Fruit fly (Drosophila melanogaster) whole organism, embryonic: ENCODE measurements around the gene msl-3.

Experiments used
- CG10147 ChIP-seq: fragments of 200-800 bp; sonication (Bioruptor generic); optimal IDR thresholded peaks from 2 replicates; lab custom pipeline; 2019; ENCODE audit warnings: missing biosample characterization, mild to moderate bottlenecking, missing genetic modification characterization, moderate library complexity
- CG10321 ChIP-seq: fragments of 200-800 bp; sonication (Bioruptor generic); IDR thresholded peaks from 2 replicates; pipeline ENCODE4 v1.3.6; 2022; ENCODE audit warnings: missing biosample characterization, missing genetic modification characterization
- CG10462 ChIP-seq: fragments of 200-800 bp; sonication (Bioruptor generic); optimal IDR thresholded peaks from 2 replicates; lab custom pipeline; 2016; ENCODE audit warnings: missing biosample characterization, missing genetic modification characterization
- CG11504 ChIP-seq: fragments of 200-800 bp; sonication (Bioruptor generic); optimal IDR thresholded peaks from 3 replicates; lab custom pipeline; 2019; ENCODE audit warnings: missing biosample characterization, mild to moderate bottlenecking, missing genetic modification characterization, moderate library complexity
- CG12236 ChIP-seq: fragments of 200-800 bp; sonication (Bioruptor generic); optimal IDR thresholded peaks from 2 replicates; lab custom pipeline; 2016; ENCODE audit warnings: missing biosample characterization, missing genetic modification characterization
- CG13894 ChIP-seq: fragments of 200-800 bp; sonication (Bioruptor generic); optimal IDR thresholded peaks from 3 replicates; lab custom pipeline; 2018; ENCODE audit warnings: missing biosample characterization, mild to moderate bottlenecking, missing genetic modification characterization, moderate library complexity
- CG14441 ChIP-seq: fragments of 200-800 bp; sonication (Bioruptor generic); IDR thresholded peaks from 2 replicates; pipeline ENCODE4 v1.3.6; 2022; ENCODE audit warnings: missing biosample characterization, missing genetic modification characterization
- CG16863 ChIP-seq: fragments of 200-800 bp; sonication (Bioruptor generic); optimal IDR thresholded peaks from 3 replicates; lab custom pipeline; 2016; ENCODE audit warnings: missing biosample characterization, missing genetic modification characterization
- CG2678 ChIP-seq: fragments of 200-800 bp; sonication (Bioruptor generic); optimal IDR thresholded peaks from 3 replicates; lab custom pipeline; 2019; ENCODE audit warnings: missing biosample characterization, mild to moderate bottlenecking, missing genetic modification characterization, moderate library complexity
- CG2712 ChIP-seq: fragments of 200-800 bp; optimal IDR thresholded peaks from 3 replicates; lab custom pipeline; 2019; ENCODE audit warnings: missing biosample characterization, mild to moderate bottlenecking, missing genetic modification characterization, moderate library complexity
- CG32532 ChIP-seq: fragments of 200-800 bp; sonication (Bioruptor generic); IDR thresholded peaks from 2 replicates; pipeline ENCODE4 v1.3.6; 2022; ENCODE audit warnings: missing biosample characterization, missing genetic modification characterization
- CG32772 ChIP-seq: fragments of 200-800 bp; sonication (Bioruptor generic); IDR thresholded peaks from 2 replicates; pipeline ENCODE4 v1.3.6; 2022; ENCODE audit warnings: missing biosample characterization, missing genetic modification characterization
- CG6689 ChIP-seq: fragments of 200-800 bp; sonication (Bioruptor generic); IDR thresholded peaks from 2 replicates; pipeline ENCODE4 v1.3.6; 2022; ENCODE audit warnings: missing biosample characterization, missing genetic modification characterization
- CG6791 ChIP-seq: fragments of 200-800 bp; sonication (Bioruptor generic); IDR thresholded peaks from 3 replicates; pipeline ENCODE4 v1.3.6; 2022; ENCODE audit warnings: missing biosample characterization, missing genetic modification characterization; ENCODE audit not compliant: partially characterized antibody
- CG7357 ChIP-seq: fragments of 200-800 bp; sonication (Bioruptor generic); IDR thresholded peaks from 3 replicates; pipeline ENCODE4 v1.3.6; 2022; ENCODE audit warnings: missing biosample characterization, missing genetic modification characterization
- CG7372 ChIP-seq: fragments of 200-800 bp; sonication (Bioruptor generic); IDR thresholded peaks from 2 replicates; pipeline ENCODE4 v1.3.6; 2022; ENCODE audit warnings: missing biosample characterization, missing genetic modification characterization
- CG7556 ChIP-seq: fragments of 200-800 bp; sonication (Bioruptor generic); optimal IDR thresholded peaks from 2 replicates; lab custom pipeline; 2017; ENCODE audit warnings: missing biosample characterization, mild to moderate bottlenecking, missing genetic modification characterization
- CG8478 ChIP-seq: fragments of >200 bp; optimal IDR thresholded peaks from 2 replicates; lab custom pipeline; 2018
- CrebB ChIP-seq: fragments of 200-800 bp; sonication (Bioruptor generic); optimal IDR thresholded peaks from 3 replicates; lab custom pipeline; 2018; ENCODE audit warnings: missing biosample characterization, mild to moderate bottlenecking, missing genetic modification characterization
- Dip3 ChIP-seq: fragments of 200-800 bp; sonication (Bioruptor generic); optimal IDR thresholded peaks from 3 replicates; lab custom pipeline; 2016; ENCODE audit warnings: missing biosample characterization, missing genetic modification characterization
- E2f1 ChIP-seq: fragments of 200-800 bp; sonication (Bioruptor generic); IDR thresholded peaks from 2 replicates; pipeline ENCODE4 v1.3.6; 2022; ENCODE audit warnings: missing biosample characterization, missing genetic modification characterization
- E2f2 ChIP-seq: fragments of 200-800 bp; sonication (Bioruptor generic); IDR thresholded peaks from 2 replicates; pipeline ENCODE4 v1.3.6; 2022; ENCODE audit warnings: missing biosample characterization, missing genetic modification characterization
- Ets65A ChIP-seq: fragments of 200-800 bp; sonication (Bioruptor generic); peaks from one replicate; lab custom pipeline; 2016; ENCODE audit warnings: missing biosample characterization, missing genetic modification characterization
- H2.0 ChIP-seq: fragments of 200-800 bp; sonication (Bioruptor generic); IDR thresholded peaks from 2 replicates; pipeline ENCODE4 v1.3.6; 2022; ENCODE audit warnings: missing biosample characterization, missing genetic modification characterization
- HLHmδ ChIP-seq: fragments of 200-800 bp; sonication (Bioruptor generic); optimal IDR thresholded peaks from 2 replicates; lab custom pipeline; 2018; ENCODE audit warnings: missing biosample characterization, mild to moderate bottlenecking, missing genetic modification characterization, moderate library complexity
- HmgD ChIP-seq: fragments of 200-800 bp; sonication (Bioruptor generic); optimal IDR thresholded peaks from 3 replicates; lab custom pipeline; 2016; ENCODE audit warnings: missing biosample characterization, missing genetic modification characterization
- Hmr ChIP-seq: fragments of 200-800 bp; sonication (Bioruptor generic); optimal IDR thresholded peaks from 3 replicates; lab custom pipeline; 2017; ENCODE audit warnings: mild to moderate bottlenecking, missing biosample characterization, missing genetic modification reagents, missing genetic modification characterization
- Hr51 ChIP-seq, 2 experiments: fragments of 200-800 bp; sonication (Bioruptor generic); optimal IDR thresholded peaks; 2 replicates in 1 of 2; 3 replicates in 1 of 2; lab custom pipeline; 2016 to 2018; ENCODE audit warnings: missing biosample characterization in 2 of 2, missing genetic modification characterization in 2 of 2, mild to moderate bottlenecking in 1 of 2, moderate library complexity in 1 of 2
- Mrtf ChIP-seq: fragments of 200-800 bp; sonication (Bioruptor generic); IDR thresholded peaks from 3 replicates; pipeline ENCODE4 v1.3.6; 2022; ENCODE audit warnings: missing biosample characterization, missing genetic modification characterization
- NC2β ChIP-seq: fragments of 200-800 bp; sonication (Bioruptor generic); optimal IDR thresholded peaks from 2 replicates; lab custom pipeline; 2016; ENCODE audit warnings: missing biosample characterization, missing genetic modification characterization
- Ptx1 ChIP-seq: fragments of 200-800 bp; sonication (Bioruptor generic); IDR thresholded peaks from 2 replicates; pipeline ENCODE4 v1.3.6; 2022; ENCODE audit warnings: missing biosample characterization, missing genetic modification characterization
- Sox102F ChIP-seq: fragments of 200-800 bp; sonication (Bioruptor generic); optimal IDR thresholded peaks from 2 replicates; lab custom pipeline; 2018; ENCODE audit warnings: missing biosample characterization, mild to moderate bottlenecking, missing genetic modification characterization, moderate library complexity
- al ChIP-seq: fragments of 200-800 bp; sonication (Bioruptor generic); IDR thresholded peaks from 2 replicates; pipeline ENCODE4 v1.3.6; 2022; ENCODE audit warnings: missing biosample characterization, missing genetic modification characterization
- bowl ChIP-seq: fragments of 200-800 bp; sonication (Bioruptor generic); IDR thresholded peaks from 2 replicates; pipeline ENCODE4 v1.3.6; 2022; ENCODE audit warnings: missing biosample characterization, missing genetic modification characterization
- dmrt99B ChIP-seq: fragments of 200-800 bp; sonication (Bioruptor generic); optimal IDR thresholded peaks from 2 replicates; lab custom pipeline; 2018; ENCODE audit warnings: missing biosample characterization, mild to moderate bottlenecking, missing genetic modification characterization, moderate library complexity
- dysf ChIP-seq: fragments of 200-800 bp; sonication (Bioruptor generic); IDR thresholded peaks from 3 replicates; pipeline ENCODE4 v1.3.6; 2022; ENCODE audit warnings: missing biosample characterization, missing genetic modification characterization
- fd96Cb ChIP-seq: fragments of 200-800 bp; sonication (Bioruptor generic); optimal IDR thresholded peaks from 2 replicates; lab custom pipeline; 2018; ENCODE audit warnings: missing biosample characterization, mild to moderate bottlenecking, missing genetic modification characterization, moderate library complexity
- gem ChIP-seq: fragments of 200-800 bp; sonication (Bioruptor generic); optimal IDR thresholded peaks from 2 replicates; lab custom pipeline; 2019; ENCODE audit warnings: missing biosample characterization, mild to moderate bottlenecking, missing genetic modification characterization, moderate library complexity
- hkb ChIP-seq, 2 experiments: fragments of 200-800 bp in 1 of 2; fragments of >200 bp in 1 of 2; sonication (Bioruptor generic) in 1 of 2; IDR thresholded peaks in 1 of 2; optimal IDR thresholded peaks in 1 of 2; 2 replicates each; pipeline versions ENCODE4 v1.3.6 to Lab custom; 2017 to 2022; ENCODE audit warnings: missing biosample characterization in 1 of 2, missing genetic modification characterization in 1 of 2
- ken ChIP-seq: fragments of 200-800 bp; sonication (Bioruptor generic); IDR thresholded peaks from 3 replicates; pipeline ENCODE4 v1.3.6; 2022; ENCODE audit warnings: missing biosample characterization, missing genetic modification characterization
- mam ChIP-seq: fragments of 200-800 bp; sonication (Bioruptor generic); optimal IDR thresholded peaks from 3 replicates; lab custom pipeline; 2016; ENCODE audit warnings: missing biosample characterization, missing genetic modification characterization
- nau ChIP-seq: fragments of 200-800 bp; sonication (Bioruptor generic); optimal IDR thresholded peaks from 3 replicates; lab custom pipeline; 2017; ENCODE audit warnings: missing biosample characterization, mild to moderate bottlenecking, missing genetic modification characterization, missing genetic modification reagents
- pan ChIP-seq, 4 experiments: fragments of >200 bp in 3 of 4; fragments of 200-800 bp in 1 of 4; sonication (Bioruptor generic) in 1 of 4; optimal IDR thresholded peaks in 3 of 4; IDR thresholded peaks in 1 of 4; 2 replicates each; pipeline versions ENCODE4 v1.3.6 to Lab custom; 2017 to 2022; ENCODE audit warnings: missing biosample characterization in 2 of 4, missing genetic modification characterization in 2 of 4, mixed read lengths in 1 of 4
- phol ChIP-seq: fragments of 200-800 bp; sonication (Bioruptor generic); optimal IDR thresholded peaks from 3 replicates; lab custom pipeline; 2018; ENCODE audit warnings: missing biosample characterization, mild to moderate bottlenecking, missing genetic modification characterization, moderate library complexity
- sens ChIP-seq: fragments of 200-800 bp; sonication (Bioruptor generic); peaks from one replicate; lab custom pipeline; 2016; ENCODE audit warnings: missing biosample characterization, missing genetic modification characterization
- sisA ChIP-seq: fragments of 200-800 bp; sonication (Bioruptor generic); IDR thresholded peaks from 2 replicates; pipeline ENCODE4 v1.3.6; 2022; ENCODE audit warnings: missing biosample characterization, missing genetic modification characterization
- sr ChIP-seq: fragments of 200-800 bp; sonication (Bioruptor generic); IDR thresholded peaks from 3 replicates; pipeline ENCODE4 v1.3.6; 2022; ENCODE audit warnings: missing biosample characterization, missing genetic modification characterization
- ttk ChIP-seq: fragments of 200-800 bp; sonication (Bioruptor generic); IDR thresholded peaks from 2 replicates; pipeline ENCODE4 v2.1.2; 2022; ENCODE audit warnings: missing biosample characterization, missing genetic modification characterization
- vnd ChIP-seq: fragments of 200-800 bp; sonication (Bioruptor generic); IDR thresholded peaks from 3 replicates; pipeline ENCODE4 v1.3.6; 2022; ENCODE audit warnings: missing biosample characterization, missing genetic modification characterization; ENCODE audit not compliant: partially characterized antibody
- zfh1 ChIP-seq: fragments of 200-800 bp; sonication (Bioruptor generic); IDR thresholded peaks from 3 replicates; pipeline ENCODE4 v1.3.6; 2022; ENCODE audit warnings: missing biosample characterization, missing genetic modification characterization

The msl-3 gene

DNA sequence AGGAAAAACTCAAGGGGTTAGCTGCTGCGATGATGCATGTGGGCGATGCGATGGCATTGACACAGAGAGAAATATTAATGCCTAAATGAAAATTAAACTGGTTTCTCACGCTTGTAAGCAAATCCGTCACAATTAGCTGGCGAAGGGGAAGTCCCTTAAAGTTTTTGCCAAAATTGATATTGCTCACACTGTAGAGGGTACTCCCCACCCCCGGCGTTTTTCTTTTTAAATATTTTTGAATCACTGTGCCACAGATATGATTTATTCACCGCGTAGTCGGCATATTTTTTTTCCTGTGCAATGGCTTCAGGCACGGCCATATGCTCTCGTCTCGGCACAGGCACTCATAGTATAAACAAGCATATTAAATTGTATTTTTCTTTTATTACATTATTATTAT lies 38.0 kb downstream of the msl-3 start:
- TF ChIP-seq zfh1 (0 out of 3 replicates have a peak, but pooled peaks have one; percentile 29), CG16863 (no peak), sisA (GFP tag; lab: Robert Waterston, UW) (peak; percentile 35; the same call in 1 of the 2 replicates), CG6791 (no peak), hkb (optimal IDR thresholded peaks at IDR 0.05; lab: Kevin White, UChicago) (no peak), hkb (GFP tag; IDR thresholded peaks at IDR 0.05; lab: Robert Waterston, UW) (peak; percentile 39; the same call in 1 of the 2 replicates), CG10462 (GFP tag; lab: Kevin White, UChicago) (no peak), nau (GFP tag; lab: Kevin White, UChicago) (no peak), mam (GFP tag; lab: Kevin White, UChicago) (no peak), CG8478 (lab: Kevin White, UChicago) (no peak), HmgD (GFP tag; lab: Kevin White, UChicago) (no peak), gem (tag; lab: Kevin White, UChicago) (peak; percentile 23), CG12236 (GFP tag; lab: Kevin White, UChicago) (no peak), CG32772 (GFP tag; lab: Robert Waterston, UW) (0 out of 2 replicates have a peak, but pooled peaks have one; percentile 24), dysf (GFP tag; lab: Robert Waterston, UW) (peak; percentile 62; the same call in 2 of the 3 replicates), HLHmδ (no peak), CG7357 (GFP tag; lab: Robert Waterston, UW) (no peak), H2.0 (GFP tag; lab: Robert Waterston, UW) (peak; percentile 11; the same call in 1 of the 2 replicates), CG2678 (tag; lab: Kevin White, UChicago) (peak; percentile 21), ttk (GFP tag; lab: Robert Waterston, UW) (0 out of 2 replicates have a peak, but pooled peaks have one; percentile 33), sens (peak; percentile 4), pan (optimal IDR thresholded peaks at IDR 0.05; lab: Kevin White, UChicago) (no peak), pan (GFP tag; optimal IDR thresholded peaks at IDR 0.05 in 1 of 2, IDR thresholded peaks at IDR 0.05 in 1 of 2) (peak in 1 of 2 experiments; percentile 32), CG6689 (GFP tag; lab: Robert Waterston, UW) (0 out of 2 replicates have a peak, but pooled peaks have one; percentile 32), CG2712 (tag; lab: Kevin White, UChicago) (peak; percentile 18), ken (GFP tag; lab: Robert Waterston, UW) (no peak), fd96Cb (tag; lab: Kevin White, UChicago) (peak; percentile 20), vnd (GFP tag; lab: Robert Waterston, UW) (no peak), Hr51 (GFP tag; optimal IDR thresholded peaks at IDR 0.05; lab: Kevin White, UChicago) (peak in 1 of 2 experiments; percentile 21), Dip3 (no peak), CG7372 (0 out of 2 replicates have a peak, but pooled peaks have one; percentile 37), CG7556 (no peak), dmrt99B (tag; lab: Kevin White, UChicago) (peak; percentile 53), CG10321 (GFP tag; lab: Robert Waterston, UW) (no peak), Ptx1 (GFP tag; lab: Robert Waterston, UW) (peak; percentile 62), Mrtf (0 out of 3 replicates have a peak, but pooled peaks have one; percentile 25), NC2β (no peak), CG32532 (GFP tag; lab: Robert Waterston, UW) (0 out of 2 replicates have a peak, but pooled peaks have one; percentile 6), Sox102F (GFP tag; lab: Kevin White, UChicago) (peak; percentile 21), CrebB (no peak), E2f2 (GFP tag; lab: Robert Waterston, UW) (no peak), CG10147 (GFP tag; lab: Kevin White, UChicago) (no peak), Ets65A (peak; percentile 80), phol (tag; lab: Kevin White, UChicago) (peak; percentile 33), Hmr (GFP tag; lab: Kevin White, UChicago) (no peak), CG14441 (GFP tag; lab: Robert Waterston, UW) (peak; percentile 54), CG11504 (tag; lab: Kevin White, UChicago) (peak; percentile 39), al (GFP tag; lab: Robert Waterston, UW) (no peak), bowl (GFP tag; lab: Robert Waterston, UW) (no peak), E2f1 (GFP tag; lab: Robert Waterston, UW) (0 out of 2 replicates have a peak, but pooled peaks have one; percentile 13), CG13894 (no peak), sr (GFP tag; lab: Robert Waterston, UW) (peak; percentile 38; the same call in 1 of the 3 replicates)
